Fruit fly (Drosophila melanogaster) whole organism, adult: ENCODE data around the gene spas.

Experiments used
- CG12768 ChIP-seq: fragments of 200-800 bp; sonication (Bioruptor generic); optimal IDR thresholded peaks from 2 replicates; lab custom pipeline; 2017; ENCODE audit warnings: missing biosample characterization, missing genetic modification characterization, mild to moderate bottlenecking, moderate library complexity, missing genetic modification reagents
- CG14711 ChIP-seq: fragments of 200-800 bp; sonication (Bioruptor generic); optimal IDR thresholded peaks from 2 replicates; lab custom pipeline; 2018; ENCODE audit warnings: missing biosample characterization, mild to moderate bottlenecking, missing genetic modification characterization, moderate library complexity
- CG1620 ChIP-seq: fragments of 200-800 bp; sonication (Bioruptor generic); optimal IDR thresholded peaks from 2 replicates; lab custom pipeline; 2016; ENCODE audit warnings: missing biosample characterization, missing genetic modification characterization
- CG33017 ChIP-seq: fragments of 200-800 bp; sonication (Bioruptor generic); optimal IDR thresholded peaks from 2 replicates; lab custom pipeline; 2018; ENCODE audit warnings: missing biosample characterization, mild to moderate bottlenecking, missing genetic modification characterization, moderate library complexity
- CG5204 ChIP-seq: fragments of 200-800 bp; sonication (Bioruptor generic); optimal IDR thresholded peaks from 2 replicates; lab custom pipeline; 2016; ENCODE audit warnings: missing biosample characterization, missing genetic modification characterization
- Clk ChIP-seq: fragments of 200-800 bp; sonication (Bioruptor generic); optimal IDR thresholded peaks from 2 replicates; lab custom pipeline; 2017; ENCODE audit warnings: missing biosample characterization, missing genetic modification characterization
- Crg-1 ChIP-seq: fragments of 200-800 bp; sonication (Bioruptor generic); optimal IDR thresholded peaks from 2 replicates; lab custom pipeline; 2016; ENCODE audit warnings: missing biosample characterization, missing genetic modification characterization
- Hr96 ChIP-seq: fragments of 200-800 bp; sonication (Bioruptor generic); optimal IDR thresholded peaks from 2 replicates; lab custom pipeline; 2016; ENCODE audit warnings: missing biosample characterization, missing genetic modification characterization
- bab1 ChIP-seq: fragments of 200-800 bp; sonication (Bioruptor generic); optimal IDR thresholded peaks from 3 replicates; lab custom pipeline; 2019; ENCODE audit warnings: missing biosample characterization, mild to moderate bottlenecking, missing genetic modification characterization, moderate library complexity
- cic ChIP-seq: fragments of 200-800 bp; sonication (Bioruptor generic); optimal IDR thresholded peaks from 2 replicates; lab custom pipeline; 2017; ENCODE audit warnings: missing biosample characterization, mild to moderate bottlenecking, missing genetic modification characterization, moderate library complexity
- kay ChIP-seq: fragments of 200-800 bp; sonication (Bioruptor generic); peaks from one replicate; lab custom pipeline; 2016; ENCODE audit warnings: missing biosample characterization, missing genetic modification characterization, borderline replicate concordance
- tj ChIP-seq: fragments of 200-800 bp; sonication (Bioruptor generic); optimal IDR thresholded peaks from 3 replicates; lab custom pipeline; 2017; ENCODE audit warnings: missing biosample characterization, mild to moderate bottlenecking, missing genetic modification characterization, moderate library complexity
- toe ChIP-seq: fragments of 200-800 bp; sonication (Bioruptor generic); optimal IDR thresholded peaks from 2 replicates; lab custom pipeline; 2016; ENCODE audit warnings: missing biosample characterization, missing genetic modification characterization

spas gene

dm6 chr3R:24079613-24080012 lies 41.6 kb downstream of the spas start:
- TF ChIP-seq toe (GFP tag; lab: Kevin White, UChicago) (no peak), bab1 (no peak), CG1620 (GFP tag; lab: Kevin White, UChicago) (no peak), CG5204 (GFP tag; lab: Kevin White, UChicago) (no peak)

dm6 chr3R:24084975-24085374 lies 47.0 kb downstream of the spas start:
- TF ChIP-seq cic (GFP tag; lab: Kevin White, UChicago) (peak; percentile 89), CG14711 (tag; lab: Kevin White, UChicago) (no peak), kay (GFP tag; lab: Kevin White, UChicago) (peak; percentile 83)

- TF ChIP-seq Crg-1 (GFP tag; lab: Kevin White, UChicago): no peak
- TF ChIP-seq tj (GFP tag; lab: Kevin White, UChicago): no peak
- TF ChIP-seq CG12768 (GFP tag; lab: Kevin White, UChicago): no peak
- TF ChIP-seq CG1620 (GFP tag; lab: Kevin White, UChicago): no peak
- no peak for TF ChIP-seq Clk (GFP tag; lab: Kevin White, UChicago)
Observed at dm6 chr3R:24090143-24090542, 52.1 kb downstream of the spas start.

dm6 chr3R:24091653-24092052 lies 53.6 kb downstream of the spas start:
- TF ChIP-seq kay (GFP tag; lab: Kevin White, UChicago) (no peak), Hr96 (no peak), CG33017 (tag; lab: Kevin White, UChicago) (no peak)
